Worm (Caenorhabditis elegans) whole organism, L3 larva: ENCODE measurements around the gene F09E5.11.

Source experiments
- ceh-16 ChIP-seq: sonication (generic microtip); optimal IDR thresholded peaks from 2 replicates; lab custom pipeline; 2017; ENCODE audit warnings: missing biosample characterization, missing genetic modification characterization
- egl-27 ChIP-seq: sonication (generic microtip); optimal IDR thresholded peaks from 4 replicates; lab custom pipeline; 2017; ENCODE audit warnings: missing biosample characterization, missing genetic modification reagents, missing genetic modification characterization
- elt-1 ChIP-seq: fragments of 150-350 bp; optimal IDR thresholded peaks from 2 replicates; lab custom pipeline; 2014; ENCODE audit warnings: missing biosample characterization, missing genetic modification characterization
- lin-15B ChIP-seq: fragments of 150-350 bp; optimal IDR thresholded peaks from 2 replicates; lab custom pipeline; 2014; ENCODE audit warnings: missing biosample characterization, missing genetic modification characterization
- mdl-1 ChIP-seq: fragments of 150-350 bp; optimal IDR thresholded peaks from 2 replicates; lab custom pipeline; 2014; ENCODE audit warnings: missing biosample characterization, missing genetic modification characterization
- nhr-11 ChIP-seq: fragments of 150-350 bp; optimal IDR thresholded peaks from 2 replicates; lab custom pipeline; 2014; ENCODE audit warnings: missing biosample characterization, missing genetic modification characterization
- nhr-28 ChIP-seq: fragments of 150-350 bp; optimal IDR thresholded peaks from 2 replicates; lab custom pipeline; 2014; ENCODE audit warnings: missing biosample characterization, missing genetic modification characterization
- sea-2 ChIP-seq: fragments of 150-350 bp; sonication (generic microtip); optimal IDR thresholded peaks from 4 replicates; lab custom pipeline; 2014; ENCODE audit warnings: missing biosample characterization, missing genetic modification reagents, missing genetic modification characterization

DNA sequence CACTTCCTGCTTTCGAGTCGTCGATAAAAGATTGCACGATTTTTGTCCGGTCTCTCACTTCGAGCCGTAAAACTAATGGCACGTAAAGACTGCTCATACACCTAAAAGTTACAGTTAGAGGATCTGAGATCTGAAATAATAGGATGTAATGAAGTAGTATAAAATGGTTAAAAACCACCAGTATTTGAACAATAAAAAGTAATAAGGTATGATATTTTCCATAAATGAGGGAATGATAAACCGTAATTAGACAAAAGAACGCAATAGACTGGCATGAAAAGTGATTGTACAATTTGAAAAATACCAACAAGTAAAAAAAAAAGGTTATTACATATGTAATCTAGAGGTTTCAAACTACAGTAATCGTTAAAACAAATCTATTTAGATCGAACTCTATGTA, 35.1 kb upstream of the F09E5.11 start, which contains the start of gene brap-2:
- no peak for TF ChIP-seq nhr-11 (tag; lab: Kevin White, UChicago)
- TF ChIP-seq elt-1 (tag; lab: Kevin White, UChicago), result no peak
- TF ChIP-seq ceh-16, result no peak
- TF ChIP-seq egl-27 (tag; lab: Kevin White, UChicago), result no peak
- TF ChIP-seq mdl-1 (tag; lab: Kevin White, UChicago), result no peak
- no peak for TF ChIP-seq nhr-28
- no peak for TF ChIP-seq lin-15B (tag; lab: Kevin White, UChicago)
- no peak for TF ChIP-seq sea-2 (GFP tag; lab: Kevin White, UChicago)
